Fruit fly (Drosophila melanogaster) whole organism, embryonic: Measurements from ENCODE around the gene CG12017.

ENCODE experiments used
- CG10654 ChIP-seq: fragments of 200-800 bp; sonication (Bioruptor generic); optimal IDR thresholded peaks from 2 replicates; lab custom pipeline; 2016; ENCODE audit warnings: missing biosample characterization, missing genetic modification characterization
- CG11085 ChIP-seq: fragments of 200-800 bp; sonication (Bioruptor generic); IDR thresholded peaks from 2 replicates; pipeline ENCODE4 v1.3.6; 2022; ENCODE audit warnings: missing biosample characterization, missing genetic modification characterization
- CG12155 ChIP-seq: fragments of 200-800 bp; sonication (Bioruptor generic); optimal IDR thresholded peaks from 3 replicates; lab custom pipeline; 2016; ENCODE audit warnings: missing biosample characterization, missing genetic modification characterization
- CG14014 ChIP-seq: fragments of 200-800 bp; sonication (Bioruptor generic); IDR thresholded peaks from 2 replicates; pipeline ENCODE4 v1.3.6; 2022; ENCODE audit warnings: missing biosample characterization, missing genetic modification characterization
- CG1529 ChIP-seq: fragments of 200-800 bp; sonication (Bioruptor generic); optimal IDR thresholded peaks from 3 replicates; lab custom pipeline; 2018; ENCODE audit warnings: missing biosample characterization, missing genetic modification characterization
- CG17328 ChIP-seq: fragments of 200-800 bp; sonication (Bioruptor generic); IDR thresholded peaks from 2 replicates; pipeline ENCODE4 v1.3.6; 2022; ENCODE audit warnings: missing biosample characterization, missing genetic modification characterization
- CG18599 ChIP-seq: fragments of 200-800 bp; sonication (Bioruptor generic); optimal IDR thresholded peaks from 3 replicates; lab custom pipeline; 2017; ENCODE audit warnings: missing biosample characterization, missing genetic modification characterization, mild to moderate bottlenecking, moderate library complexity, missing genetic modification reagents
- CG32772 ChIP-seq: fragments of 200-800 bp; sonication (Bioruptor generic); IDR thresholded peaks from 2 replicates; pipeline ENCODE4 v1.3.6; 2022; ENCODE audit warnings: missing biosample characterization, missing genetic modification characterization
- CG43689 ChIP-seq: fragments of 200-800 bp; sonication (Bioruptor generic); IDR thresholded peaks from 2 replicates; pipeline ENCODE4 v1.3.6; 2022; ENCODE audit warnings: missing biosample characterization, missing genetic modification characterization
- CG5180 ChIP-seq: fragments of 200-800 bp; sonication (Bioruptor generic); optimal IDR thresholded peaks from 3 replicates; lab custom pipeline; 2017; ENCODE audit warnings: missing biosample characterization, missing genetic modification characterization, mild to moderate bottlenecking, moderate library complexity, missing genetic modification reagents
- CG6272 ChIP-seq: fragments of 200-800 bp; sonication (Bioruptor generic); IDR thresholded peaks from 2 replicates; pipeline ENCODE4 v1.3.6; 2022; ENCODE audit warnings: missing biosample characterization, missing genetic modification characterization
- CG6854 ChIP-seq: fragments of 200-800 bp; sonication (Bioruptor generic); optimal IDR thresholded peaks from 3 replicates; lab custom pipeline; 2017; ENCODE audit warnings: missing biosample characterization, mild to moderate bottlenecking, missing genetic modification characterization
- CG7357 ChIP-seq: fragments of 200-800 bp; sonication (Bioruptor generic); IDR thresholded peaks from 3 replicates; pipeline ENCODE4 v1.3.6; 2022; ENCODE audit warnings: missing biosample characterization, missing genetic modification characterization
- Dek ChIP-seq: fragments of 200-800 bp; sonication (Bioruptor generic); optimal IDR thresholded peaks from 3 replicates; lab custom pipeline; 2019; ENCODE audit warnings: missing biosample characterization, mild to moderate bottlenecking, missing genetic modification characterization, moderate library complexity
- E2f1 ChIP-seq: fragments of 200-800 bp; sonication (Bioruptor generic); IDR thresholded peaks from 2 replicates; pipeline ENCODE4 v1.3.6; 2022; ENCODE audit warnings: missing biosample characterization, missing genetic modification characterization
- ERR ChIP-seq: fragments of 200-800 bp; sonication (Bioruptor generic); optimal IDR thresholded peaks from 2 replicates; lab custom pipeline; 2016; ENCODE audit warnings: missing biosample characterization, missing genetic modification characterization
- Hmr ChIP-seq: fragments of 200-800 bp; sonication (Bioruptor generic); optimal IDR thresholded peaks from 3 replicates; lab custom pipeline; 2017; ENCODE audit warnings: mild to moderate bottlenecking, missing biosample characterization, missing genetic modification reagents, missing genetic modification characterization
- NfI ChIP-seq: fragments of 200-800 bp; sonication (Bioruptor generic); optimal IDR thresholded peaks from 3 replicates; lab custom pipeline; 2018; ENCODE audit warnings: missing biosample characterization, mild to moderate bottlenecking, missing genetic modification characterization, moderate library complexity
- Rfx ChIP-seq: fragments of 200-800 bp; sonication (Bioruptor generic); IDR thresholded peaks from 2 replicates; pipeline ENCODE4 v1.3.6; 2022; ENCODE audit warnings: missing biosample characterization, missing genetic modification characterization
- Sry-δ ChIP-seq: fragments of 200-800 bp; sonication (Bioruptor generic); optimal IDR thresholded peaks from 2 replicates; lab custom pipeline; 2016; ENCODE audit warnings: missing biosample characterization, missing genetic modification characterization
- Xrp1 ChIP-seq: fragments of 200-800 bp; sonication (Bioruptor generic); IDR thresholded peaks from 2 replicates; pipeline ENCODE4 v1.3.6; 2022; ENCODE audit warnings: missing biosample characterization, missing genetic modification characterization
- al ChIP-seq: fragments of 200-800 bp; sonication (Bioruptor generic); IDR thresholded peaks from 2 replicates; pipeline ENCODE4 v1.3.6; 2022; ENCODE audit warnings: missing biosample characterization, missing genetic modification characterization
- bbx ChIP-seq: fragments of 200-800 bp; sonication (Bioruptor generic); IDR thresholded peaks from 2 replicates; pipeline ENCODE4 v1.3.6; 2022; ENCODE audit warnings: missing biosample characterization, missing genetic modification characterization; ENCODE audit not compliant: partially characterized antibody
- cas ChIP-seq: fragments of 200-800 bp; sonication (Bioruptor generic); IDR thresholded peaks from 2 replicates; pipeline ENCODE4 v1.3.6; 2022; ENCODE audit warnings: missing biosample characterization, missing genetic modification characterization
- caup ChIP-seq: fragments of 200-800 bp; sonication (Bioruptor generic); optimal IDR thresholded peaks from 3 replicates; lab custom pipeline; 2017; ENCODE audit warnings: missing biosample characterization, mild to moderate bottlenecking, missing genetic modification characterization, moderate library complexity; ENCODE audit not compliant: severe bottlenecking
- chinmo ChIP-seq: fragments of 200-800 bp; sonication (Bioruptor generic); IDR thresholded peaks from 4 replicates; pipeline ENCODE4 v1.3.6; 2022; ENCODE audit warnings: missing biosample characterization, missing genetic modification characterization; ENCODE audit not compliant: partially characterized antibody
- crc ChIP-seq: fragments of 200-800 bp; sonication (Bioruptor generic); optimal IDR thresholded peaks from 2 replicates; lab custom pipeline; 2016; ENCODE audit warnings: missing biosample characterization, missing genetic modification characterization
- cwo ChIP-seq: fragments of 200-800 bp; sonication (Bioruptor generic); optimal IDR thresholded peaks from 3 replicates; lab custom pipeline; 2017; ENCODE audit warnings: missing biosample characterization, missing genetic modification characterization, mild to moderate bottlenecking, moderate library complexity, missing genetic modification reagents
- dati ChIP-seq: fragments of 200-800 bp; sonication (Bioruptor generic); IDR thresholded peaks from 2 replicates; pipeline ENCODE4 v1.3.6; 2022; ENCODE audit warnings: missing biosample characterization, missing genetic modification characterization
- dimm ChIP-seq: fragments of 200-800 bp; sonication (Bioruptor generic); IDR thresholded peaks from 2 replicates; pipeline ENCODE4 v1.3.6; 2022; ENCODE audit warnings: missing biosample characterization, missing genetic modification characterization
- ems ChIP-seq: fragments of 200-800 bp; sonication (Bioruptor generic); optimal IDR thresholded peaks from 3 replicates; lab custom pipeline; 2016; ENCODE audit warnings: missing biosample characterization, missing genetic modification characterization
- eyg ChIP-seq: fragments of 200-800 bp; sonication (Bioruptor generic); optimal IDR thresholded peaks from 3 replicates; lab custom pipeline; 2016; ENCODE audit warnings: missing biosample characterization, missing genetic modification characterization
- ftz-f1 ChIP-seq: fragments of 200-800 bp; sonication (Bioruptor generic); optimal IDR thresholded peaks from 2 replicates; lab custom pipeline; 2016; ENCODE audit warnings: missing biosample characterization, missing genetic modification characterization
- gcm ChIP-seq: fragments of 200-800 bp; sonication (Bioruptor generic); optimal IDR thresholded peaks from 2 replicates; lab custom pipeline; 2019; ENCODE audit warnings: missing biosample characterization, mild to moderate bottlenecking, missing genetic modification characterization, moderate library complexity
- ind ChIP-seq: fragments of 200-800 bp; sonication (Bioruptor generic); optimal IDR thresholded peaks from 3 replicates; lab custom pipeline; 2016; ENCODE audit warnings: missing biosample characterization, missing genetic modification characterization
- lab ChIP-seq: fragments of 200-800 bp; sonication (Bioruptor generic); optimal IDR thresholded peaks from 3 replicates; lab custom pipeline; 2017; ENCODE audit warnings: missing biosample characterization, missing genetic modification characterization, mild to moderate bottlenecking, moderate library complexity, missing genetic modification reagents
- lilli ChIP-seq: fragments of 200-800 bp; sonication (Bioruptor generic); optimal IDR thresholded peaks from 3 replicates; lab custom pipeline; 2016; ENCODE audit warnings: missing biosample characterization, missing genetic modification characterization
- maf-S ChIP-seq: fragments of 200-800 bp; sonication (Bioruptor generic); optimal IDR thresholded peaks from 2 replicates; lab custom pipeline; 2016; ENCODE audit warnings: missing biosample characterization, missing genetic modification characterization
- nom ChIP-seq: fragments of 200-800 bp; sonication (Bioruptor generic); optimal IDR thresholded peaks from 2 replicates; lab custom pipeline; 2017; ENCODE audit warnings: missing biosample characterization, missing genetic modification characterization, mild to moderate bottlenecking, moderate library complexity, missing genetic modification reagents
- pita ChIP-seq: fragments of 200-800 bp; sonication (Bioruptor generic); optimal IDR thresholded peaks from 2 replicates; lab custom pipeline; 2017; ENCODE audit warnings: missing biosample characterization, mild to moderate bottlenecking, missing genetic modification characterization
- pzg ChIP-seq: fragments of 200-800 bp; sonication (Bioruptor generic); optimal IDR thresholded peaks from 3 replicates; lab custom pipeline; 2018; ENCODE audit warnings: missing biosample characterization, mild to moderate bottlenecking, missing genetic modification characterization, moderate library complexity
- repo ChIP-seq: fragments of 200-800 bp; sonication (Bioruptor generic); optimal IDR thresholded peaks from 2 replicates; lab custom pipeline; 2016; ENCODE audit warnings: missing biosample characterization, missing genetic modification characterization
- sens ChIP-seq: fragments of 200-800 bp; sonication (Bioruptor generic); peaks from one replicate; lab custom pipeline; 2016; ENCODE audit warnings: missing biosample characterization, missing genetic modification characterization
- sug ChIP-seq: fragments of 200-800 bp; optimal IDR thresholded peaks from 2 replicates; lab custom pipeline; 2019; ENCODE audit warnings: missing biosample characterization, mild to moderate bottlenecking, missing genetic modification characterization, moderate library complexity
- tio ChIP-seq: fragments of 200-800 bp; sonication (Bioruptor generic); optimal IDR thresholded peaks from 2 replicates; lab custom pipeline; 2017; ENCODE audit warnings: missing biosample characterization, missing genetic modification characterization, inconsistent platforms
- tna ChIP-seq: fragments of 200-800 bp; sonication (Bioruptor generic); IDR thresholded peaks from 2 replicates; pipeline ENCODE4 v1.3.6; 2022; ENCODE audit warnings: missing biosample characterization, missing genetic modification characterization; ENCODE audit not compliant: partially characterized antibody
- unc-4 ChIP-seq: fragments of 200-800 bp; sonication (Bioruptor generic); IDR thresholded peaks from 2 replicates; pipeline ENCODE4 v1.3.6; 2022; ENCODE audit warnings: missing biosample characterization, missing genetic modification characterization; ENCODE audit not compliant: partially characterized antibody
- vfl ChIP-seq: fragments of 200-800 bp; sonication (Bioruptor generic); optimal IDR thresholded peaks from 2 replicates; lab custom pipeline; 2016; ENCODE audit warnings: missing biosample characterization, missing genetic modification characterization
- zfh2 ChIP-seq: fragments of 200-800 bp; sonication (Bioruptor generic); optimal IDR thresholded peaks from 2 replicates; lab custom pipeline; 2016; ENCODE audit warnings: missing biosample characterization, missing genetic modification characterization

The CG12017 gene

DNA sequence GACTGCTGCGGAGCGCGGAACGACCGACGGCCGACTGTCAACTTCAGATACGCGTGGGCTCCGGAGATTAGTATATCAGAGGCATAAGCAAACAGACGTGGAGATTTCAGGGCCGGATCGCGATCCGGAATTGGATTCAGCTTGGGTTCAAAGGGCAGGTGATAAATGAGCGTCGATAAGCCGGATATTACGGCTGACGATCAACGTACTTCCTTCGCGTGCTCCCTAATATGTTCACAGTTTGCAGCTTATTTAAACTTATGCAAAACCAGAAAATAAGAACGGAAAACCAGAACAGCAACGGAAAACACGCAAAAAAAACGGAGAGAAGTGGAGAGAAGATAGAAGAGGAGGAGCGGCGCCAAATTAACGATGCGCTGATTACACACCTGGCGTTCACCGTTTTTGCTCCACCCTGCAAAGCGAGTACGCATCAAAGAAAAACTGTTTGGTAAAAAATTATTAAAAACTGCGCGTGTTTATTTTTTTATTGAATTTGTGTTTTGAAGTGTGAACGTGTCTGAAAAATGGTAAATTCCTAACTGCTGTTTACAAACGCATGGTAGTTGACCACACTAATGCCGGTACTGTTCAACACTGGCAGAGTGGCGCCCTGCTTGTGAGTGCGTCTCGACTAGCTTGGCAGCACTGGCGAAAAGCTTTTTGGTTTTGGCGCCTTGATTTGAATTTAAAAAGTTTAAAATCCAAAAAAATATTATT is 40.8 kb upstream of the CG12017 start, which contains the start of gene CG17746 (continued):
- TF ChIP-seq NfI (peak; percentile 9), CG6854 (GFP tag; lab: Kevin White, UChicago) (no peak), CG12155 (peak; percentile 42), bbx (GFP tag; lab: Robert Waterston, UW) (peak; percentile 54), CG10654 (GFP tag; lab: Kevin White, UChicago) (peak; percentile 47), al (GFP tag; lab: Robert Waterston, UW) (no peak), lab (GFP tag; lab: Kevin White, UChicago) (peak; percentile 40), ind (GFP tag; lab: Kevin White, UChicago) (peak; percentile 0), crc (GFP tag; lab: Kevin White, UChicago) (no peak), CG32772 (GFP tag; lab: Robert Waterston, UW) (peak; percentile 49; the same call in 1 of the 2 replicates), CG1529 (no peak), Dek (tag; lab: Kevin White, UChicago) (peak; percentile 54), eyg (GFP tag; lab: Kevin White, UChicago) (no peak), pzg (peak; percentile 99), cwo (GFP tag; lab: Kevin White, UChicago) (no peak), chinmo (0 out of 4 replicates have a peak, but pooled peaks have one; percentile 54), cas (GFP tag; lab: Robert Waterston, UW) (peak; percentile 33; the same call in 1 of the 2 replicates), caup (GFP tag; lab: Kevin White, UChicago) (peak; percentile 18), vfl (peak; percentile 59), Rfx (GFP tag; lab: Robert Waterston, UW) (peak; percentile 79), CG14014 (no peak), ERR (GFP tag; lab: Kevin White, UChicago) (peak; percentile 50), CG11085 (GFP tag; lab: Robert Waterston, UW) (no peak), sug (peak; percentile 23), CG43689 (GFP tag; lab: Robert Waterston, UW) (no peak), dimm (GFP tag; lab: Robert Waterston, UW) (no peak), nom (GFP tag; lab: Kevin White, UChicago) (peak; percentile 57), CG17328 (GFP tag; lab: Robert Waterston, UW) (no peak), tna (GFP tag; lab: Robert Waterston, UW) (no peak), CG6272 (GFP tag; lab: Robert Waterston, UW) (no peak), sens (GFP tag; lab: Kevin White, UChicago) (no peak), ftz-f1 (GFP tag; lab: Kevin White, UChicago) (peak; percentile 72), CG5180 (GFP tag; lab: Kevin White, UChicago) (no peak), CG7357 (GFP tag; lab: Robert Waterston, UW) (no peak), E2f1 (0 out of 2 replicates have a peak, but pooled peaks have one; percentile 15), zfh2 (peak; percentile 54), ems (GFP tag; lab: Kevin White, UChicago) (peak; percentile 48), unc-4 (GFP tag; lab: Robert Waterston, UW) (peak; percentile 41; the same call in 1 of the 2 replicates), repo (peak; percentile 32), tio (GFP tag; lab: Kevin White, UChicago) (no peak), Sry-δ (peak; percentile 60), Xrp1 (GFP tag; lab: Robert Waterston, UW) (peak; percentile 31; the same call in 1 of the 2 replicates), maf-S (GFP tag; lab: Kevin White, UChicago) (peak; percentile 59), Hmr (GFP tag; lab: Kevin White, UChicago) (peak; percentile 68), lilli (GFP tag; lab: Kevin White, UChicago) (peak; percentile 62), CG18599 (GFP tag; lab: Kevin White, UChicago) (no peak), pita (GFP tag; lab: Kevin White, UChicago) (peak; percentile 66), gcm (GFP tag; lab: Kevin White, UChicago) (no peak), dati (GFP tag; lab: Robert Waterston, UW) (no peak)
